Worm (Caenorhabditis elegans): Measurements from ENCODE around the gene sri-29.

The sri-29 gene

DNA sequence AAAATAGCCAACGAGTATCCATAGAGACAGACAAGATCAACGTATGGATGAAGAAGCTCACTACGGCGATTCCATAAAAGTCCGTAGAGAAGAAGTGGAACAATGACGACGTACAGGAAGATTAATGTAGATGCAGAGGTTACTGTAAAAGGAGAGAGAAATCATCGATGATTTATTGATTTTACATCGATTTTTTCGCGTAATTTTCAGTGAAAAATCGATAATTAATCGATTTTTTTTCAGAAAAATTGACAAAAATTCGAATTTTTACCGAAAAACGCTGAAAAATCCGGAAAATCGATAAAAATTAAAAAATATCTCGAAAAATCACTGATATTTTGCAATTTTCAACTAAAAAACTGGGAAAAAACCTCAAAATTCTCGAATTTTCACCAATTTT is 22.3 kb downstream of the sri-29 start:
- TF ChIP-seq ceh-28 (tag; optimal IDR thresholded peaks at IDR 0.05) = peak; percentile 78
- TF ChIP-seq daf-12 (tag; optimal IDR thresholded peaks at IDR 0.05) = no peak

ce11 chrII:3067447-3067846 is 23.3 kb downstream of the sri-29 start:
- no peak for TF ChIP-seq fkh-2 (tag; optimal IDR thresholded peaks at IDR 0.05)
- TF ChIP-seq egl-27 (tag; optimal IDR thresholded peaks at IDR 0.05) = no peak
- peak; percentile 95 for TF ChIP-seq ceh-28 (tag; optimal IDR thresholded peaks at IDR 0.05)

DNA sequence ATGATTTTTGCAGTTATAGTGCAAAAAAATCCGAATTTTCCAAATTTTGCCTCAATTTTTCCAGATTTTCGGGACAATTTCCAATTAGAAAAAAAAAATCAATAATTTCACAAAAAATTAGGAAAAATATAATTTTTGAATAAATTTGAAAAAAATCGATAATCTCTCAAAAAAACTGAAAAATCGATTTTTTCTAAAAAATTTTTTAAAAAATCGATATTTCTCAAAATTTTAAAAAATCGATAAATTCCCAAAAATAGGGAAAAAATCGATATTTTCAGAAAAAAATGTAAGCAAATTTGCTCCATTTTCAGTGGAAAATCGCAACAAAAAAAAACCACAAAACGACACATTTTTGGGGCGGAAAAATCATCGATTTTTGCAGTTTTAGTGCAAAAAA is 23.8 kb downstream of the sri-29 start:
- TF ChIP-seq lin-15B (tag; optimal IDR thresholded peaks at IDR 0.05) = no peak
- TF ChIP-seq hmg-11 (tag; optimal IDR thresholded peaks at IDR 0.05) = no peak
- TF ChIP-seq lsy-12 (tag; optimal IDR thresholded peaks at IDR 0.05) = no peak
- no peak for TF ChIP-seq zag-1 (tag; optimal IDR thresholded peaks at IDR 0.05)
- no peak for TF ChIP-seq ceh-16 (tag; optimal IDR thresholded peaks at IDR 0.05)
- TF ChIP-seq mml-1 (tag; optimal IDR thresholded peaks at IDR 0.05) = no peak
- TF ChIP-seq nhr-67 (tag; optimal IDR thresholded peaks at IDR 0.05) = no peak
- no peak for TF ChIP-seq nhr-77 (tag; optimal IDR thresholded peaks at IDR 0.05)
- no peak for TF ChIP-seq R02D3.7 (tag; optimal IDR thresholded peaks at IDR 0.05)
- TF ChIP-seq pha-4 (tag; optimal IDR thresholded peaks at IDR 0.05) = no peak
- no peak for TF ChIP-seq egl-27 (tag; optimal IDR thresholded peaks at IDR 0.05)
- TF ChIP-seq fos-1 (tag; optimal IDR thresholded peaks at IDR 0.05) = no peak
- TF ChIP-seq fkh-2 (tag; optimal IDR thresholded peaks at IDR 0.05) = no peak
- TF ChIP-seq nhr-11 (tag; optimal IDR thresholded peaks at IDR 0.05) = no peak
- TF ChIP-seq nhr-76 (tag; optimal IDR thresholded peaks at IDR 0.05) = no peak
- no peak for TF ChIP-seq nhr-43 (tag; optimal IDR thresholded peaks at IDR 0.05; ENCODE audit: poor library complexity, severe bottlenecking)
- no peak for TF ChIP-seq egl-5 (tag; optimal IDR thresholded peaks at IDR 0.05)
- no peak for TF ChIP-seq sea-2 (GFP tag; optimal IDR thresholded peaks at IDR 0.05)
- no peak for TF ChIP-seq elt-3 (tag; optimal IDR thresholded peaks at IDR 0.05)
- TF ChIP-seq ceh-9 (tag; optimal IDR thresholded peaks at IDR 0.05) = no peak

DNA sequence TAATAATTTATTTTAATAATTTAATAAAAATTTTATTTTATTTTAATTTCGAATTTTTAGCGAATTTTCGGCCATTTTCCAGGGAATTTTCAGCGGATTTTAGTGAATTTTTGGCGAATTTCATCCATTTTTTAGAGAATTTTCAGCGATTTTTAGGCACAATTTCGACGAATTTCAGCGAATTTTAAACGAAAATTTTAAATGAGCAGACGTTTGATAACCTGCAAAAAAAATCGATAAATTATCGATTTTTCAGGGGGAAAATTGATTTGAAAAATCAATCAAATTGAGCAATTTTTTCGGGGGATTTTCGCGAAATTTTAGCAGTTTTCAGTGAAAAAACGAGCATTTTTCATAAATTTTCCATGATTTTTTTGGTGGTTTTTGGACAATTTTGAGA is 24.5 kb downstream of the sri-29 start:
- TF ChIP-seq fos-1 (tag; optimal IDR thresholded peaks at IDR 0.05) (no peak), ceh-28 (tag; optimal IDR thresholded peaks at IDR 0.05) (peak; percentile 74)

ce11 chrII:3070182-3070581 is 26.1 kb downstream of the sri-29 start:
- TF ChIP-seq nhr-28 (tag; optimal IDR thresholded peaks at IDR 0.05) (no peak), ceh-28 (tag; optimal IDR thresholded peaks at IDR 0.05) (peak; percentile 97)

- TF ChIP-seq ceh-28 (tag; optimal IDR thresholded peaks at IDR 0.05) = peak; percentile 34
- no peak for TF ChIP-seq hmg-11 (tag; optimal IDR thresholded peaks at IDR 0.05)
These were observed 27.1 kb downstream of the sri-29 start, which contains the start of gene Y25C1A.7 for ce11 chrII:3071012-3071749. Gene Y25C1A.7, minus strand, starts transcription at chrII:3071062.

DNA sequence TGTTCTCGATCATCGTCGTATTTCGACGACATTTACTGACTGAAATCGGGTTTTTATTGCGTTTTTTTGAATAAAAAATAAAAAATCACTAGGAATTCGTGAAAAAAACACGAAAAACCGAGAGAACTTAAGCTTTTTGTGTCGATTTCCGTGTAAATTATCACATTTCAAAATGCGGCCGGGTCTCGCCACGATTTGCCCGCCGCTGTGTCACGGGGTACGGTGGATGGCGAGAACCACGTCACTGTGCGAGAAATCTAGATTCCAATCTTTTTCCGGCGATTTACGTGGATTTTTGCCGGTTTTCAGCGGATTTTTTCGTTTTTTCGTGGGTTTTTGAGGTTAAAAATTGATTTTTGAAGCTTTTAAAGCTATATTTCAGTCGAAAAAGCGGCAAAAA is 32.8 kb downstream of the sri-29 start, which contains the start of gene Y25C1A.8:
TSS of gene Y25C1A.8 (minus strand) at position 45 of the 400 bp plus-strand sequence.
- no peak for TF ChIP-seq sea-2 (GFP tag; optimal IDR thresholded peaks at IDR 0.05)
- TF ChIP-seq ztf-4 (tag; optimal IDR thresholded peaks at IDR 0.05) = no peak
- peak; percentile 94 for TF ChIP-seq jun-1 (tag; optimal IDR thresholded peaks at IDR 0.05)
- peak; percentile 35 for TF ChIP-seq fkh-2 (tag; optimal IDR thresholded peaks at IDR 0.05)
- TF ChIP-seq elt-1 (tag; optimal IDR thresholded peaks at IDR 0.05) = peak; percentile 71
- no peak for TF ChIP-seq egl-27 (tag; optimal IDR thresholded peaks at IDR 0.05)
- peak; percentile 83 for TF ChIP-seq skn-1 (tag; optimal IDR thresholded peaks at IDR 0.05)
- TF ChIP-seq nhr-43 (tag; optimal IDR thresholded peaks at IDR 0.05; ENCODE audit: poor library complexity, severe bottlenecking) = peak; percentile 95
- TF ChIP-seq zag-1 (tag; optimal IDR thresholded peaks at IDR 0.05) = no peak
- peak; percentile 35 for TF ChIP-seq daf-12 (tag; optimal IDR thresholded peaks at IDR 0.05)
- TF ChIP-seq R02D3.7 (tag; optimal IDR thresholded peaks at IDR 0.05) = peak; percentile 83
- no peak for TF ChIP-seq nhr-237 (tag; optimal IDR thresholded peaks at IDR 0.05)
- TF ChIP-seq unc-39 (tag; optimal IDR thresholded peaks at IDR 0.05) = no peak
- TF ChIP-seq fos-1 (tag; optimal IDR thresholded peaks at IDR 0.05) = peak; percentile 23
- peak; percentile 62 for TF ChIP-seq fkh-10 (GFP tag; optimal IDR thresholded peaks at IDR 0.05)
- TF ChIP-seq nhr-67 (tag; optimal IDR thresholded peaks at IDR 0.05) = no peak
- TF ChIP-seq ZK546.5 (tag; optimal IDR thresholded peaks at IDR 0.05) = peak; percentile 17
- peak; percentile 85 for TF ChIP-seq snpc-4 (tag; optimal IDR thresholded peaks at IDR 0.05)
- TF ChIP-seq pqm-1 (tag; optimal IDR thresholded peaks at IDR 0.05) = peak; percentile 32
- no peak for TF ChIP-seq nhr-11 (tag; optimal IDR thresholded peaks at IDR 0.05)
- no peak for TF ChIP-seq nhr-12 (tag; optimal IDR thresholded peaks at IDR 0.05)
- peak; percentile 89 for TF ChIP-seq nhr-23 (tag; optimal IDR thresholded peaks at IDR 0.05)
- no peak for TF ChIP-seq ztf-11 (tag; optimal IDR thresholded peaks at IDR 0.05)
- TF ChIP-seq ceh-82 (tag; optimal IDR thresholded peaks at IDR 0.05) = peak; percentile 89
- peak; percentile 96 for TF ChIP-seq nfya-1 (tag; optimal IDR thresholded peaks at IDR 0.05; ENCODE audit: insufficient read depth)
- TF ChIP-seq lin-39 (tag; optimal IDR thresholded peaks at IDR 0.05) = peak; percentile 89

All from whole organism, L3 larva.